Fruit fly (Drosophila melanogaster) whole organism, embryonic: Measurements from ENCODE around the gene Fbxl7.

ENCODE experiments used
- Awh ChIP-seq: fragments of 200-800 bp; sonication (Bioruptor generic); IDR thresholded peaks from 2 replicates; pipeline ENCODE4, ENCODE4 v1.3.6; 2022; ENCODE audit warnings: missing biosample characterization, missing genetic modification characterization
- BEAF-32 ChIP-seq: fragments of 200-800 bp; sonication (Bioruptor generic); optimal IDR thresholded peaks from 3 replicates; lab custom pipeline; 2017; ENCODE audit warnings: missing biosample characterization, missing genetic modification characterization, mild to moderate bottlenecking, moderate library complexity, missing genetic modification reagents
- Bteb2 ChIP-seq: fragments of 200-800 bp; sonication (Bioruptor generic); optimal IDR thresholded peaks from 2 replicates; lab custom pipeline; 2016; ENCODE audit warnings: missing biosample characterization, missing genetic modification characterization
- CG10274 ChIP-seq: fragments of 200-800 bp; sonication (Bioruptor generic); optimal IDR thresholded peaks from 3 replicates; lab custom pipeline; 2017; ENCODE audit warnings: missing biosample characterization, mild to moderate bottlenecking, missing genetic modification characterization
- CG10366 ChIP-seq: fragments of 200-800 bp; sonication (Bioruptor generic); IDR thresholded peaks from 2 replicates; pipeline ENCODE4 v1.3.6; 2022; ENCODE audit warnings: missing biosample characterization, missing genetic modification characterization
- CG10431 ChIP-seq: fragments of 200-800 bp; sonication (Bioruptor generic); optimal IDR thresholded peaks from 3 replicates; lab custom pipeline; 2018; ENCODE audit warnings: missing biosample characterization, mild to moderate bottlenecking, missing genetic modification characterization
- CG10654 ChIP-seq: fragments of 200-800 bp; sonication (Bioruptor generic); optimal IDR thresholded peaks from 2 replicates; lab custom pipeline; 2016; ENCODE audit warnings: missing biosample characterization, missing genetic modification characterization
- CG12744 ChIP-seq: fragments of 200-800 bp; sonication (Bioruptor generic); optimal IDR thresholded peaks from 2 replicates; lab custom pipeline; 2016; ENCODE audit warnings: missing biosample characterization, missing genetic modification characterization
- CG12769 ChIP-seq: fragments of 200-800 bp; sonication (Bioruptor generic); optimal IDR thresholded peaks from 2 replicates; lab custom pipeline; 2019; ENCODE audit warnings: missing biosample characterization, mild to moderate bottlenecking, missing genetic modification characterization, moderate library complexity
- CG13287 ChIP-seq: fragments of 200-800 bp; sonication (Bioruptor generic); IDR thresholded peaks from 2 replicates; pipeline ENCODE4 v1.3.6; 2022; ENCODE audit warnings: missing biosample characterization, missing genetic modification characterization; ENCODE audit not compliant: partially characterized antibody
- CG13424 ChIP-seq: fragments of 200-800 bp; sonication (Bioruptor generic); optimal IDR thresholded peaks from 2 replicates; lab custom pipeline; 2019; ENCODE audit warnings: missing biosample characterization, mild to moderate bottlenecking, missing genetic modification characterization, moderate library complexity
- CG14860 ChIP-seq: fragments of 200-800 bp; sonication (Bioruptor generic); IDR thresholded peaks from 3 replicates; pipeline ENCODE4 v1.3.6; 2022; ENCODE audit warnings: missing biosample characterization, missing genetic modification characterization; ENCODE audit not compliant: partially characterized antibody
- CG30403 ChIP-seq: fragments of 200-800 bp; sonication (Bioruptor generic); optimal IDR thresholded peaks from 3 replicates; lab custom pipeline; 2016; ENCODE audit warnings: missing biosample characterization, missing genetic modification characterization
- CG31388 ChIP-seq: fragments of 200-800 bp; sonication (Bioruptor generic); optimal IDR thresholded peaks from 2 replicates; lab custom pipeline; 2016; ENCODE audit warnings: missing biosample characterization, missing genetic modification characterization
- CG3281 ChIP-seq: fragments of 200-800 bp; sonication (Bioruptor generic); optimal IDR thresholded peaks from 3 replicates; lab custom pipeline; 2017; ENCODE audit warnings: missing biosample characterization, mild to moderate bottlenecking, missing genetic modification characterization
- CG33213 ChIP-seq: fragments of 200-800 bp; sonication (Bioruptor generic); optimal IDR thresholded peaks from 3 replicates; lab custom pipeline; 2016; ENCODE audit warnings: missing biosample characterization, missing genetic modification characterization
- CG4617 ChIP-seq: fragments of 200-800 bp; sonication (Bioruptor generic); optimal IDR thresholded peaks from 3 replicates; lab custom pipeline; 2016; ENCODE audit warnings: missing biosample characterization, missing genetic modification characterization, borderline replicate concordance
- CG5180 ChIP-seq: fragments of 200-800 bp; sonication (Bioruptor generic); optimal IDR thresholded peaks from 3 replicates; lab custom pipeline; 2017; ENCODE audit warnings: missing biosample characterization, missing genetic modification characterization, mild to moderate bottlenecking, moderate library complexity, missing genetic modification reagents
- CG6254 ChIP-seq: fragments of 200-800 bp; sonication (Bioruptor generic); optimal IDR thresholded peaks from 3 replicates; lab custom pipeline; 2017; ENCODE audit warnings: mild to moderate bottlenecking, missing biosample characterization, missing genetic modification reagents, missing genetic modification characterization
- CG7271 ChIP-seq: fragments of 200-800 bp; sonication (Bioruptor generic); optimal IDR thresholded peaks from 2 replicates; lab custom pipeline; 2018; ENCODE audit warnings: missing biosample characterization, mild to moderate bottlenecking, missing genetic modification characterization, moderate library complexity
- CG8359 ChIP-seq: fragments of 200-800 bp; sonication (Bioruptor generic); optimal IDR thresholded peaks from 2 replicates; lab custom pipeline; 2017; ENCODE audit warnings: missing biosample characterization, mild to moderate bottlenecking, missing genetic modification characterization, borderline replicate concordance
- CrebB ChIP-seq: fragments of 200-800 bp; sonication (Bioruptor generic); optimal IDR thresholded peaks from 3 replicates; lab custom pipeline; 2018; ENCODE audit warnings: missing biosample characterization, mild to moderate bottlenecking, missing genetic modification characterization
- D19A ChIP-seq: fragments of 200-800 bp; optimal IDR thresholded peaks from 3 replicates; lab custom pipeline; 2019; ENCODE audit warnings: missing biosample characterization, mild to moderate bottlenecking, missing genetic modification characterization, moderate library complexity
- H15 ChIP-seq: fragments of 200-800 bp; sonication (Bioruptor generic); IDR thresholded peaks from 3 replicates; pipeline ENCODE4 v1.3.6; 2022; ENCODE audit warnings: missing biosample characterization, missing genetic modification characterization
- HLH3B ChIP-seq: fragments of 200-800 bp; sonication (Bioruptor generic); IDR thresholded peaks from 2 replicates; pipeline ENCODE4 v1.3.6; 2022; ENCODE audit warnings: missing biosample characterization, missing genetic modification characterization
- HLH4C ChIP-seq: fragments of 200-800 bp; sonication (Bioruptor generic); IDR thresholded peaks from 3 replicates; pipeline ENCODE4 v1.3.6; 2022; ENCODE audit warnings: missing biosample characterization, missing genetic modification characterization; ENCODE audit not compliant: partially characterized antibody
- Hey ChIP-seq: fragments of 200-800 bp; sonication (Bioruptor generic); optimal IDR thresholded peaks from 3 replicates; lab custom pipeline; 2018; ENCODE audit warnings: missing biosample characterization, mild to moderate bottlenecking, missing genetic modification characterization
- MBD-R2 ChIP-seq: fragments of 200-800 bp; sonication (Bioruptor generic); IDR thresholded peaks from 2 replicates; pipeline ENCODE4 v1.3.6; 2022; ENCODE audit warnings: missing biosample characterization, missing genetic modification characterization
- Meics ChIP-seq: fragments of 200-800 bp; sonication (Bioruptor generic); optimal IDR thresholded peaks from 2 replicates; lab custom pipeline; 2017; ENCODE audit warnings: missing biosample characterization, mild to moderate bottlenecking, missing genetic modification characterization
- Neu2 ChIP-seq: fragments of 200-800 bp; sonication (Bioruptor generic); optimal IDR thresholded peaks from 3 replicates; lab custom pipeline; 2016; ENCODE audit warnings: missing biosample characterization, missing genetic modification characterization, borderline replicate concordance
- Sry-β ChIP-seq: fragments of 200-800 bp; sonication (Bioruptor generic); optimal IDR thresholded peaks from 2 replicates; lab custom pipeline; 2018; ENCODE audit warnings: missing biosample characterization, mild to moderate bottlenecking, missing genetic modification characterization, moderate library complexity
- ac ChIP-seq: fragments of 200-800 bp; sonication (Bioruptor generic); optimal IDR thresholded peaks from 3 replicates; lab custom pipeline; 2017; ENCODE audit warnings: missing biosample characterization, mild to moderate bottlenecking, missing genetic modification characterization
- aop ChIP-seq: fragments of 200-800 bp; sonication (Bioruptor generic); IDR thresholded peaks from 2 replicates; pipeline ENCODE4 v1.3.6; 2022; ENCODE audit warnings: missing biosample characterization, missing genetic modification characterization
- az2 ChIP-seq: fragments of 200-800 bp; sonication (Bioruptor generic); optimal IDR thresholded peaks from 3 replicates; lab custom pipeline; 2016; ENCODE audit warnings: missing biosample characterization, missing genetic modification characterization
- bab2 ChIP-seq: fragments of 200-800 bp; sonication (Bioruptor generic); optimal IDR thresholded peaks from 2 replicates; lab custom pipeline; 2016; ENCODE audit warnings: missing biosample characterization, missing genetic modification characterization
- bowl ChIP-seq: fragments of 200-800 bp; sonication (Bioruptor generic); IDR thresholded peaks from 2 replicates; pipeline ENCODE4 v1.3.6; 2022; ENCODE audit warnings: missing biosample characterization, missing genetic modification characterization
- dati ChIP-seq: fragments of 200-800 bp; sonication (Bioruptor generic); IDR thresholded peaks from 2 replicates; pipeline ENCODE4 v1.3.6; 2022; ENCODE audit warnings: missing biosample characterization, missing genetic modification characterization
- fru ChIP-seq: fragments of >200 bp; optimal IDR thresholded peaks from 2 replicates; lab custom pipeline; 2017
- grau ChIP-seq: fragments of 200-800 bp; optimal IDR thresholded peaks from 3 replicates; lab custom pipeline; 2019; ENCODE audit warnings: missing biosample characterization, mild to moderate bottlenecking, missing genetic modification characterization, moderate library complexity
- gro ChIP-seq: fragments of 200-800 bp; sonication (Bioruptor generic); optimal IDR thresholded peaks from 2 replicates; lab custom pipeline; 2016; ENCODE audit warnings: missing biosample characterization, missing genetic modification characterization
- inv ChIP-seq: fragments of 200-800 bp; sonication (Bioruptor generic); IDR thresholded peaks from 2 replicates; pipeline ENCODE4 v1.3.6; 2022; ENCODE audit warnings: missing biosample characterization, missing genetic modification characterization; ENCODE audit not compliant: partially characterized antibody
- kah ChIP-seq: fragments of 200-800 bp; sonication (Bioruptor generic); optimal IDR thresholded peaks from 2 replicates; lab custom pipeline; 2018; ENCODE audit warnings: missing biosample characterization, mild to moderate bottlenecking, missing genetic modification characterization
- mld ChIP-seq: fragments of 200-800 bp; sonication (Bioruptor generic); IDR thresholded peaks from 3 replicates; pipeline ENCODE4 v1.3.6; 2022; ENCODE audit warnings: missing biosample characterization, missing genetic modification characterization; ENCODE audit not compliant: partially characterized antibody
- nau ChIP-seq: fragments of 200-800 bp; sonication (Bioruptor generic); optimal IDR thresholded peaks from 3 replicates; lab custom pipeline; 2017; ENCODE audit warnings: missing biosample characterization, mild to moderate bottlenecking, missing genetic modification characterization, missing genetic modification reagents
- sc ChIP-seq, 3 experiments: fragments of >200 bp in 2 of 3; fragments of 200-800 bp in 1 of 3; sonication (Bioruptor generic) in 1 of 3; optimal IDR thresholded peaks; 2 replicates in 2 of 3; 3 replicates in 1 of 3; lab custom pipeline; 2017; ENCODE audit warnings: mild to moderate bottlenecking in 1 of 3, missing biosample characterization in 1 of 3, missing genetic modification characterization in 1 of 3, missing genetic modification reagents in 1 of 3
- scrt ChIP-seq: fragments of 200-800 bp; sonication (Bioruptor generic); optimal IDR thresholded peaks from 2 replicates; lab custom pipeline; 2018; ENCODE audit warnings: missing biosample characterization, mild to moderate bottlenecking, missing genetic modification characterization, moderate library complexity
- so ChIP-seq: fragments of 200-800 bp; sonication (Bioruptor generic); IDR thresholded peaks from 3 replicates; pipeline ENCODE4 v1.3.6; 2022; ENCODE audit warnings: missing biosample characterization, missing genetic modification characterization
- tin ChIP-seq: fragments of 200-800 bp; sonication (Bioruptor generic); optimal IDR thresholded peaks from 3 replicates; lab custom pipeline; 2016; ENCODE audit warnings: missing biosample characterization, missing genetic modification characterization
- tll ChIP-seq, 2 experiments: fragments of 200-800 bp in 1 of 2; fragments of >200 bp in 1 of 2; sonication (Bioruptor generic) in 1 of 2; optimal IDR thresholded peaks; 2 replicates each; lab custom pipeline; 2017 to 2019; ENCODE audit warnings: missing biosample characterization in 2 of 2, missing genetic modification characterization in 2 of 2, mild to moderate bottlenecking in 1 of 2, moderate library complexity in 1 of 2
- trh ChIP-seq: fragments of 200-800 bp; sonication (Bioruptor generic); optimal IDR thresholded peaks from 2 replicates; lab custom pipeline; 2016; ENCODE audit warnings: missing biosample characterization, missing genetic modification characterization

Fbxl7 gene

DNA sequence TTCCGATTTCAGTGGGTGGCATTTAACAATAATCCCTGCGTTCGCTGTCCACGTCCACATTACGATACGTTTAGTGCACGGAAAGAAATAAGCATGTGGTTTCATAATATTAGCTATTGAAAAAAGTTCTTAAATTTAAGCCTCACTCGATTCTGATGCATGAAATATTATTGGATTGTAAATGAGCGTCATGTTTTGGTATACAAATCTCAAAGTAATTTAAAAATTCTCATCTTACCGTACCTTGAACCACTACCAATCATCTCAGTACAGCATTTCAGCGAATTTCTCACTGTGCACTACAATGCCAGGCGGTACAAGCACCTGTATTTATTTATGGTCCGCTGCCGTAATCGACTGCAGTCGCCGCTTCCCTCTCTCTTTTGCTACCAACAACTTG is 53.5 kb downstream of the Fbxl7 start (continued):
- TF ChIP-seq CG31388 (GFP tag; lab: Kevin White, UChicago), result peak; percentile 66
- no peak for TF ChIP-seq HLH3B (GFP tag; lab: Robert Waterston, UW)
- no peak for TF ChIP-seq CG13287
- TF ChIP-seq dati (GFP tag; lab: Robert Waterston, UW), result no peak
- TF ChIP-seq CG33213 (GFP tag; lab: Kevin White, UChicago), result peak; percentile 73
- peak; percentile 38 for TF ChIP-seq ac (GFP tag; lab: Kevin White, UChicago)
- TF ChIP-seq az2 (GFP tag; lab: Kevin White, UChicago), result peak; percentile 85
- TF ChIP-seq Bteb2, result peak; percentile 75
- no peak for TF ChIP-seq mld (GFP tag; lab: Robert Waterston, UW)
- no peak for TF ChIP-seq Awh (GFP tag; lab: Robert Waterston, UW)
- TF ChIP-seq trh, result peak; percentile 25
- peak; percentile 57 for TF ChIP-seq scrt
- TF ChIP-seq CG13424, result peak; percentile 89
- TF ChIP-seq CG10654 (GFP tag; lab: Kevin White, UChicago), result peak; percentile 73
- peak; percentile 48 for TF ChIP-seq CG8359 (GFP tag; lab: Kevin White, UChicago)
- TF ChIP-seq kah (GFP tag; lab: Kevin White, UChicago), result peak; percentile 77
- TF ChIP-seq CG30403 (GFP tag; lab: Kevin White, UChicago), result peak; percentile 90
- peak; percentile 79 for TF ChIP-seq bab2 (GFP tag; lab: Kevin White, UChicago)
- no peak for TF ChIP-seq fru
- peak; percentile 70 for TF ChIP-seq CG5180 (GFP tag; lab: Kevin White, UChicago)
- TF ChIP-seq CG14860 (GFP tag; lab: Robert Waterston, UW), result no peak
- peak; percentile 86 for TF ChIP-seq CG3281 (GFP tag; lab: Kevin White, UChicago)
- TF ChIP-seq MBD-R2 (GFP tag; lab: Robert Waterston, UW), result no peak
- TF ChIP-seq CG10274 (GFP tag; lab: Kevin White, UChicago), result peak; percentile 62
- TF ChIP-seq D19A (tag; lab: Kevin White, UChicago), result peak; percentile 80
- no peak for TF ChIP-seq Neu2 (GFP tag; lab: Kevin White, UChicago)
- TF ChIP-seq CG10366 (GFP tag; lab: Robert Waterston, UW), result no peak
- TF ChIP-seq bowl (GFP tag; lab: Robert Waterston, UW), result no peak
- no peak for TF ChIP-seq inv (GFP tag; lab: Robert Waterston, UW)
- TF ChIP-seq Meics (GFP tag; lab: Kevin White, UChicago), result peak; percentile 82
- no peak for TF ChIP-seq CG10431
- peak; percentile 78 for TF ChIP-seq tin
- TF ChIP-seq tll (GFP tag; optimal IDR thresholded peaks at IDR 0.05; lab: Kevin White, UChicago), result no peak
- TF ChIP-seq CG12744 (GFP tag; lab: Kevin White, UChicago), result peak; percentile 51
- peak; percentile 45 for TF ChIP-seq CrebB
- no peak for TF ChIP-seq CG7271 (tag; lab: Kevin White, UChicago)
- TF ChIP-seq H15 (GFP tag; lab: Robert Waterston, UW), result no peak
- TF ChIP-seq Hey (tag; lab: Kevin White, UChicago), result no peak
- no peak for TF ChIP-seq Sry-β (GFP tag; lab: Kevin White, UChicago)
- TF ChIP-seq CG6254, result peak; percentile 67
- TF ChIP-seq CG12769 (tag; lab: Kevin White, UChicago), result peak; percentile 83
- no peak for TF ChIP-seq aop
- TF ChIP-seq sc (optimal IDR thresholded peaks at IDR 0.05; lab: Kevin White, UChicago), result no peak
- TF ChIP-seq sc (GFP tag; optimal IDR thresholded peaks at IDR 0.05; lab: Kevin White, UChicago), result peak; percentile 57
- peak; percentile 24 for TF ChIP-seq CG4617
- TF ChIP-seq grau (tag; lab: Kevin White, UChicago), result peak; percentile 88
- TF ChIP-seq so, result no peak
- peak; percentile 75 for TF ChIP-seq nau (GFP tag; lab: Kevin White, UChicago)
- TF ChIP-seq HLH4C (GFP tag; lab: Robert Waterston, UW), result no peak
- no peak for TF ChIP-seq BEAF-32 (GFP tag; lab: Kevin White, UChicago)
- peak; percentile 64 for TF ChIP-seq gro (GFP tag; lab: Kevin White, UChicago)
